Worm (Caenorhabditis elegans) whole organism, young adult: Measurements from ENCODE around the gene srj-25.

Experiments used
- C06A6.2 ChIP-seq: fragments of 200-800 bp; sonication (Bioruptor generic); conservative IDR thresholded peaks from 2 replicates; pipeline ENCODE4 v1.3.6; 2022; ENCODE audit warnings: missing genetic modification characterization, missing compliant biosample characterization
- C17E4.6 ChIP-seq: fragments of 200-800 bp; sonication (Bioruptor generic); IDR thresholded peaks from 2 replicates; pipeline ENCODE4 v1.3.6; 2022; ENCODE audit warnings: missing genetic modification reagents, missing genetic modification characterization, missing compliant biosample characterization
- F39B2.1 ChIP-seq: fragments of 200-800 bp; sonication (Bioruptor generic); IDR thresholded peaks from 2 replicates; pipeline ENCODE4 v1.3.6; 2022; ENCODE audit warnings: missing genetic modification reagents, missing genetic modification characterization, missing compliant biosample characterization
- F57A8.1 ChIP-seq: fragments of 200-800 bp; sonication (Bioruptor generic); optimal IDR thresholded peaks from 2 replicates; lab custom pipeline; 2018; ENCODE audit warnings: mild to moderate bottlenecking, missing genetic modification characterization, moderate library complexity, missing compliant biosample characterization
- F57C9.4 ChIP-seq: sonication (generic microtip); optimal IDR thresholded peaks from 2 replicates; lab custom pipeline; 2017; ENCODE audit warnings: mild to moderate bottlenecking, missing genetic modification characterization, missing compliant biosample characterization
- K12H6.12 ChIP-seq: fragments of 200-800 bp; sonication (Bioruptor generic); optimal IDR thresholded peaks from 2 replicates; lab custom pipeline; 2018; ENCODE audit warnings: mild to moderate bottlenecking, missing genetic modification characterization, missing compliant biosample characterization
- T07F8.4 ChIP-seq: sonication (generic microtip); optimal IDR thresholded peaks from 2 replicates; lab custom pipeline; 2016; ENCODE audit warnings: mild to moderate bottlenecking, missing genetic modification characterization, moderate library complexity, missing compliant biosample characterization
- T26A5.8 ChIP-seq: sonication (generic microtip); optimal IDR thresholded peaks from 2 replicates; lab custom pipeline; 2016; ENCODE audit warnings: missing genetic modification characterization, missing compliant biosample characterization
- ama-1 ChIP-seq, 3 experiments: fragments of 150-350 bp in 1 of 3; sonication (generic microtip) in 2 of 3; optimal IDR thresholded peaks; 2 replicates each; lab custom pipeline; 2014 to 2018; ENCODE audit warnings: missing biosample characterization in 2 of 3, missing genetic modification characterization in 2 of 3, missing genetic modification reagents in 2 of 3
- atf-7 ChIP-seq: sonication (generic microtip); optimal IDR thresholded peaks from 2 replicates; lab custom pipeline; 2017; ENCODE audit warnings: mild to moderate bottlenecking, missing genetic modification characterization, missing compliant biosample characterization
- athp-1 ChIP-seq: sonication (generic microtip); optimal IDR thresholded peaks from 2 replicates; lab custom pipeline; 2017; ENCODE audit warnings: mild to moderate bottlenecking, missing genetic modification characterization, missing compliant biosample characterization
- attf-3 ChIP-seq: fragments of 200-800 bp; sonication (Bioruptor generic); conservative IDR thresholded peaks from 2 replicates; pipeline ENCODE4 v1.3.6; 2022; ENCODE audit warnings: missing genetic modification reagents, missing genetic modification characterization, missing compliant biosample characterization
- attf-6 ChIP-seq: fragments of 200-800 bp; sonication (Bioruptor generic); IDR thresholded peaks from 2 replicates; pipeline ENCODE4 v1.3.6; 2022; ENCODE audit warnings: missing genetic modification reagents, missing genetic modification characterization, missing compliant biosample characterization
- bed-1 ChIP-seq: fragments of 200-800 bp; sonication (Bioruptor generic); IDR thresholded peaks from 2 replicates; pipeline ENCODE4 v1.3.6; 2022; ENCODE audit warnings: missing genetic modification reagents, missing genetic modification characterization, missing compliant biosample characterization
- ceh-27 ChIP-seq: fragments of 200-800 bp; sonication (Bioruptor generic); optimal IDR thresholded peaks from 2 replicates; lab custom pipeline; 2018; ENCODE audit warnings: mild to moderate bottlenecking, missing genetic modification characterization, moderate library complexity, missing compliant biosample characterization
- chd-7 ChIP-seq: sonication (generic microtip); optimal IDR thresholded peaks from 2 replicates; lab custom pipeline; 2016; ENCODE audit warnings: mild to moderate bottlenecking, missing genetic modification characterization, moderate library complexity, missing compliant biosample characterization
- dpff-1 ChIP-seq: sonication (generic microtip); optimal IDR thresholded peaks from 2 replicates; lab custom pipeline; 2017; ENCODE audit warnings: mild to moderate bottlenecking, missing genetic modification characterization, missing compliant biosample characterization
- egl-18 ChIP-seq: fragments of 200-800 bp; sonication (Bioruptor generic); IDR thresholded peaks from 2 replicates; pipeline ENCODE4 v1.3.6; 2022; ENCODE audit warnings: missing genetic modification reagents, missing genetic modification characterization, missing compliant biosample characterization
- fkh-3 ChIP-seq: sonication (generic microtip); optimal IDR thresholded peaks from 2 replicates; lab custom pipeline; 2016; ENCODE audit warnings: mild to moderate bottlenecking, missing genetic modification characterization, missing compliant biosample characterization
- gei-17 ChIP-seq: fragments of 200-800 bp; sonication (Bioruptor generic); optimal IDR thresholded peaks from 2 replicates; lab custom pipeline; 2018; ENCODE audit warnings: mild to moderate bottlenecking, missing genetic modification characterization, missing compliant biosample characterization
- hlh-12 ChIP-seq: sonication (generic microtip); optimal IDR thresholded peaks from 2 replicates; lab custom pipeline; 2016; ENCODE audit warnings: missing genetic modification characterization, missing compliant biosample characterization
- hrde-1 ChIP-seq: sonication (generic microtip); optimal IDR thresholded peaks from 2 replicates; lab custom pipeline; 2016; ENCODE audit warnings: missing genetic modification characterization, mild to moderate bottlenecking, missing compliant biosample characterization, moderate library complexity, missing genotype, missing genetic modification reagents, borderline replicate concordance
- hsf-1 ChIP-seq: fragments of 200-800 bp; sonication (Bioruptor generic); IDR thresholded peaks from 2 replicates; pipeline ENCODE4 v1.3.6; 2022; ENCODE audit warnings: missing genetic modification reagents, missing genetic modification characterization, missing compliant biosample characterization
- lin-26 ChIP-seq: fragments of 200-800 bp; sonication (Bioruptor generic); IDR thresholded peaks from 2 replicates; pipeline ENCODE4 v1.3.6; 2022; ENCODE audit warnings: missing genetic modification reagents, missing genetic modification characterization, missing compliant biosample characterization
- lin-35 ChIP-seq, 3 experiments: fragments of 150-350 bp in 2 of 3; sonication (generic microtip) in 1 of 3; optimal IDR thresholded peaks; 2 replicates each; lab custom pipeline; 2014 to 2018; ENCODE audit warnings: missing biosample characterization in 3 of 3, missing genetic modification characterization in 3 of 3, missing genetic modification reagents in 3 of 3
- lin-54 ChIP-seq: fragments of 200-800 bp; sonication (Bioruptor generic); optimal IDR thresholded peaks from 2 replicates; lab custom pipeline; 2018; ENCODE audit warnings: mild to moderate bottlenecking, missing genetic modification characterization, missing compliant biosample characterization
- mcd-1 ChIP-seq: fragments of 200-800 bp; sonication (Bioruptor generic); IDR thresholded peaks from 2 replicates; pipeline ENCODE4 v1.3.6; 2022; ENCODE audit warnings: missing genetic modification reagents, missing genetic modification characterization, missing compliant biosample characterization
- mxl-1 ChIP-seq: sonication (generic microtip); optimal IDR thresholded peaks from 2 replicates; lab custom pipeline; 2016; ENCODE audit warnings: missing genetic modification characterization, missing compliant biosample characterization
- nfyb-1 ChIP-seq: fragments of 200-800 bp; sonication (Bioruptor generic); IDR thresholded peaks from 2 replicates; pipeline ENCODE4 v1.3.6; 2022; ENCODE audit warnings: missing genetic modification reagents, missing genetic modification characterization, missing compliant biosample characterization
- nhr-179 ChIP-seq: sonication (generic microtip); optimal IDR thresholded peaks from 2 replicates; lab custom pipeline; 2016; ENCODE audit warnings: mild to moderate bottlenecking, missing genetic modification characterization, missing compliant biosample characterization
- rcor-1 ChIP-seq: fragments of 200-800 bp; sonication (Bioruptor generic); IDR thresholded peaks from 2 replicates; pipeline ENCODE4 v1.3.6; 2022; ENCODE audit warnings: missing genetic modification reagents, missing genetic modification characterization, missing compliant biosample characterization
- repo-1 ChIP-seq: sonication (generic microtip); optimal IDR thresholded peaks from 2 replicates; lab custom pipeline; 2017; ENCODE audit warnings: mild to moderate bottlenecking, missing genetic modification characterization, missing compliant biosample characterization
- rpc-1 ChIP-seq, 2 experiments: fragments of 150-350 bp in 1 of 2; sonication (generic microtip) in 1 of 2; optimal IDR thresholded peaks; 2 replicates each; lab custom pipeline; 2014 to 2018; ENCODE audit warnings: missing biosample characterization in 1 of 2, missing genetic modification characterization in 1 of 2, missing genetic modification reagents in 1 of 2, missing genotype in 1 of 2
- sdz-38 ChIP-seq: sonication (generic microtip); optimal IDR thresholded peaks from 2 replicates; lab custom pipeline; 2016; ENCODE audit warnings: missing genotype, missing genetic modification characterization, missing compliant biosample characterization
- snpc-1.1 ChIP-seq: sonication (generic microtip); optimal IDR thresholded peaks from 2 replicates; lab custom pipeline; 2017; ENCODE audit warnings: missing genetic modification characterization, mild to moderate bottlenecking, missing compliant biosample characterization, antibody characterized with exemption, moderate library complexity, missing genotype, missing genetic modification reagents; ENCODE audit not compliant: insufficient read depth
- snpc-1.3 ChIP-seq: sonication (generic microtip); optimal IDR thresholded peaks from 2 replicates; lab custom pipeline; 2017; ENCODE audit warnings: missing genetic modification characterization, mild to moderate bottlenecking, missing compliant biosample characterization, antibody characterized with exemption, moderate library complexity, missing genotype, missing genetic modification reagents; ENCODE audit not compliant: insufficient read depth
- tlf-1 ChIP-seq: fragments of 200-800 bp; sonication (Bioruptor generic); optimal IDR thresholded peaks from 2 replicates; lab custom pipeline; 2018; ENCODE audit warnings: mild to moderate bottlenecking, missing genetic modification characterization, missing compliant biosample characterization
- zim-3 ChIP-seq: sonication (generic microtip); optimal IDR thresholded peaks from 2 replicates; lab custom pipeline; 2017; ENCODE audit warnings: mild to moderate bottlenecking, missing genetic modification characterization, moderate library complexity, missing compliant biosample characterization
- ztf-3 ChIP-seq: fragments of 200-800 bp; sonication (Bioruptor generic); optimal IDR thresholded peaks from 2 replicates; lab custom pipeline; 2018; ENCODE audit warnings: mild to moderate bottlenecking, missing genetic modification characterization, missing compliant biosample characterization
- ztf-6 ChIP-seq: fragments of 200-800 bp; sonication (Bioruptor generic); IDR thresholded peaks from 2 replicates; pipeline ENCODE4 v1.3.6; 2022; ENCODE audit warnings: missing genetic modification reagents, missing genetic modification characterization, missing compliant biosample characterization

Gene srj-25

ce11 chrV:773256-773655 lies 37.2 kb upstream of the srj-25 start, which contains the start of gene sti-1 (continued):
- TF ChIP-seq lin-54 (GFP tag; lab: Kevin White, UChicago) (peak; percentile 94), T07F8.4 (no peak), nfyb-1 (GFP tag; lab: Robert Waterston, UW) (peak; percentile 44; the same call in 1 of the 2 replicates), ceh-27 (GFP tag; lab: Kevin White, UChicago) (peak; percentile 47), rpc-1 (optimal IDR thresholded peaks at IDR 0.05; lab: Kevin White, UChicago) (peak; percentile 42), rpc-1 (tag; optimal IDR thresholded peaks at IDR 0.05; lab: Kevin White, UChicago) (no peak), snpc-1.1 (tag; lab: Kevin White, UChicago) (peak; percentile 32)
- TF ChIP-seq, all 124 proteins: peak for 36

ce11 chrV:772210-772609 lies 36.1 kb upstream of the srj-25 start:
- TF ChIP-seq rcor-1 (GFP tag; lab: Robert Waterston, UW) = no peak
- no peak for TF ChIP-seq atf-7 (tag; lab: Kevin White, UChicago)
- no peak for TF ChIP-seq gei-17
- no peak for TF ChIP-seq mxl-1 (tag; lab: Kevin White, UChicago)
- no peak for TF ChIP-seq hlh-12 (tag; lab: Kevin White, UChicago)
- TF ChIP-seq T26A5.8 = no peak
- TF ChIP-seq tlf-1 (GFP tag; lab: Kevin White, UChicago) = no peak
- TF ChIP-seq chd-7 (tag; lab: Kevin White, UChicago) = no peak
- no peak for TF ChIP-seq snpc-1.3 (tag; lab: Kevin White, UChicago)
- TF ChIP-seq mcd-1 (GFP tag; lab: Robert Waterston, UW) = no peak
- TF ChIP-seq lin-26 (GFP tag; lab: Robert Waterston, UW) = no peak
- no peak for TF ChIP-seq F57A8.1 (GFP tag; lab: Kevin White, UChicago)
- TF ChIP-seq hsf-1 (GFP tag; lab: Robert Waterston, UW) = no peak
- no peak for TF ChIP-seq T07F8.4
- TF ChIP-seq egl-18 (GFP tag; lab: Robert Waterston, UW) = no peak
- TF ChIP-seq attf-6 (GFP tag; lab: Robert Waterston, UW) = no peak
- TF ChIP-seq ama-1 (optimal IDR thresholded peaks at IDR 0.05; lab: Kevin White, UChicago) = no peak
- TF ChIP-seq ama-1 (GFP tag; optimal IDR thresholded peaks at IDR 0.05; lab: Kevin White, UChicago) = no peak
- TF ChIP-seq attf-3 = no peak
- TF ChIP-seq, all 124 proteins: peak for 0

- no peak for TF ChIP-seq dpff-1 (tag; lab: Kevin White, UChicago)
- no peak for TF ChIP-seq F57A8.1 (GFP tag; lab: Kevin White, UChicago)
- no peak for TF ChIP-seq C06A6.2 (GFP tag; lab: Robert Waterston, UW)
- TF ChIP-seq T26A5.8 = no peak
- no peak for TF ChIP-seq nhr-179 (tag; lab: Kevin White, UChicago)
- no peak for TF ChIP-seq mcd-1 (GFP tag; lab: Robert Waterston, UW)
- TF ChIP-seq nfyb-1 (GFP tag; lab: Robert Waterston, UW) = no peak
- no peak for TF ChIP-seq zim-3 (tag; lab: Kevin White, UChicago)
- no peak for TF ChIP-seq athp-1 (tag; lab: Kevin White, UChicago)
- no peak for TF ChIP-seq F57C9.4 (tag; lab: Kevin White, UChicago)
- no peak for TF ChIP-seq ztf-3 (GFP tag; lab: Kevin White, UChicago)
- TF ChIP-seq C17E4.6 (GFP tag; lab: Robert Waterston, UW) = no peak
- no peak for TF ChIP-seq fkh-3
Measured at ce11 chrV:764732-765131, 28.7 kb upstream of the srj-25 start, which contains the start of gene str-238. Gene str-238, plus strand, starts transcription at chrV:765032.

- TF ChIP-seq K12H6.12 (tag; lab: Kevin White, UChicago) (no peak), lin-35 (GFP tag; optimal IDR thresholded peaks at IDR 0.05; lab: Kevin White, UChicago) (no peak), sdz-38 (no peak), ztf-6 (GFP tag; lab: Robert Waterston, UW) (no peak), F39B2.1 (GFP tag; lab: Robert Waterston, UW) (no peak), repo-1 (tag; lab: Kevin White, UChicago) (no peak), nhr-179 (tag; lab: Kevin White, UChicago) (no peak), bed-1 (GFP tag; lab: Robert Waterston, UW) (no peak), hrde-1 (no peak), rcor-1 (GFP tag; lab: Robert Waterston, UW) (no peak)
Measured at ce11 chrV:762340-762739, 26.3 kb upstream of the srj-25 start, which contains the start of gene srp-2. Gene srp-2, plus strand, starts transcription at chrV:762640.
